Worm (Caenorhabditis elegans) whole organism, L4/young adult: Measurements from ENCODE around the gene cfap-20.

Source experiments
- W03F9.2 ChIP-seq: fragments of 150-350 bp; optimal IDR thresholded peaks from 2 replicates; lab custom pipeline; 2014; ENCODE audit warnings: missing biosample characterization, missing genetic modification characterization
- dao-5 ChIP-seq: sonication (generic microtip); optimal IDR thresholded peaks from 2 replicates; lab custom pipeline; 2016; ENCODE audit warnings: missing genotype, missing genetic modification characterization, moderate library complexity, missing compliant biosample characterization
- him-1 ChIP-seq: sonication (generic microtip); optimal IDR thresholded peaks from 2 replicates; lab custom pipeline; 2016; ENCODE audit warnings: missing genotype, missing genetic modification reagents, missing genetic modification characterization, missing compliant biosample characterization

DNA sequence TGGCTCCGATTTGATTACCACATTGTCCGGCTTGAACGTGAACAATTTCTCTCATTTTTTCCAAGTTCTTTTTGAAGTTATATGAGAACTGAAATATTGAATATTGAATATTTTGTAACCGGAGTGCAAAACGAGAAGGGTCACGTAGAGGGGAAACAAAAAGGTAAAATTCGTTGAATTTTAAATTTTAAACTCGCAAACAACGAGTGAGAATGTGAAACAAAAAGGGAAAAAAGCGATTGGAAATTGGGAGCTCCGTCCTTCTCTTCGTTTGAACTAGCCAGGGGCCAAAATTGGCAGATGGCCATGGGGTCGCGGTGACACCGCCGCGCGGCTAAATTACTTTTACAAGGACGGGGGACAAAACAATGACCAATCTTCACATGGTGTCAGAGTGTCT, 4.2 kb upstream of the cfap-20 start, which contains the start of gene ben-1:
- TF ChIP-seq him-1 (tag; lab: Kevin White, UChicago) (no peak), dao-5 (tag; lab: Kevin White, UChicago) (no peak), W03F9.2 (tag; lab: Kevin White, UChicago) (no peak)
